Fruit fly (Drosophila melanogaster): ENCODE results near the gene Pgk.

Gene Pgk

dm6 chr2L:2727364-2727763 lies 25.5 kb downstream of the Pgk start:
- peak; percentile 14 for TF ChIP-seq Eip78C (GFP tag)
- TF ChIP-seq vri (GFP tag; optimal IDR thresholded peaks at IDR 0.05), result no peak

DNA sequence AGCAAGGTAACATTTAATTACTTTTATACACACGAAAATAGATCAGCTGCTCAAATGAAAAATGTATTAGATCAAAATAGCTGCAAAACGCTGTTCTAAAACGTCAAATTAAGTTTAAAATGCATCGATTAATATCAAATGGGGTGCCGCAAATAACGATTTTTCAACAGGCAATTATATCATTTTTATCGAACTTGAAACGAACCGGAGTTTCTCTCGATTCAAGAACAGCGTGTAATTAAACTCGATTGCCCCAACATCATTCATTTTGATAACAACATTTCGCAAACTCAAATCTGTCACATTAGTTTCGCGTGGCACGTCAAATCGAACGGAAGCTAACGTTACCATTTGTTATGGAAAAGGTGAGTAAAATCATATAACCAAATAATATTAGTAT lies 27.5 kb downstream of the Pgk start, which contains the start of gene CG31689:
CG31689 (plus strand) TSS at position 301 of the 400 bp plus-strand sequence.
- no peak for TF ChIP-seq CG3032 (tag; optimal IDR thresholded peaks at IDR 0.05)
- TF ChIP-seq pdm3 (GFP tag; optimal IDR thresholded peaks at IDR 0.05), result no peak
- TF ChIP-seq CG31627 (GFP tag; optimal IDR thresholded peaks at IDR 0.05), result no peak
- TF ChIP-seq vri (GFP tag; optimal IDR thresholded peaks at IDR 0.05), result no peak
- no peak for TF ChIP-seq CG8632 (GFP tag; optimal IDR thresholded peaks at IDR 0.05)
- TF ChIP-seq fd59A (GFP tag; optimal IDR thresholded peaks at IDR 0.05), result no peak
- no peak for TF ChIP-seq Met (GFP tag; optimal IDR thresholded peaks at IDR 0.05)

- no peak for TF ChIP-seq Hr39 (GFP tag; optimal IDR thresholded peaks at IDR 0.05)
- peak; percentile 13 for TF ChIP-seq dsx (GFP tag; optimal IDR thresholded peaks at IDR 0.05; ENCODE audit: poor library complexity, severe bottlenecking)
Measured at dm6 chr2L:2724459-2724858, 28.4 kb downstream of the Pgk start.

DNA sequence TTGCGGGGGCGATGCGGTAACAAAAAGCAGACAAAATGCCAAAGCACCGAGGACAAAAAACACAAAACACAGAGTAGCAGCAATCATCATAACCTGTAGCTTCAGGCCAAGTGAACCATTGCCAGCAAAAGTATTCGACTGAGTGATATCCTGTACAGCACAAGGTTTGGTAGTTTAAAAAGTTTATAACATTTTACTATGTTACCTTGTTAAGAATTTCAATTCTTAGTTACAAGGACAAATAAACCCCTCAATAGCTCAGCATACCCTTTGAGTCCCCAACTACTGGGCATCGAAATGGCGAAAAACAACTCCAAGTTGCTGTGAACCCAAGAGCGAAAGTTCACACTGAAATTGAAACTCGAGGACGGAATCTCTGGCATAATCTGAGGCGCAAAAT lies 29.8 kb downstream of the Pgk start:
- TF ChIP-seq svp (GFP tag), result no peak
- no peak for TF ChIP-seq salr (GFP tag; optimal IDR thresholded peaks at IDR 0.05)
- no peak for TF ChIP-seq lz (GFP tag; optimal IDR thresholded peaks at IDR 0.05)
- no peak for TF ChIP-seq Hr39 (GFP tag; optimal IDR thresholded peaks at IDR 0.05)
- TF ChIP-seq CG6163 (GFP tag; IDR thresholded peaks at IDR 0.05), result no peak
- TF ChIP-seq dsx (GFP tag; optimal IDR thresholded peaks at IDR 0.05; ENCODE audit: poor library complexity, severe bottlenecking), result no peak
- TF ChIP-seq CG34406 (GFP tag; optimal IDR thresholded peaks at IDR 0.05), result no peak
- no peak for TF ChIP-seq CG32006 (GFP tag; optimal IDR thresholded peaks at IDR 0.05)
- TF ChIP-seq CG6808 (GFP tag; optimal IDR thresholded peaks at IDR 0.05), result no peak
- TF ChIP-seq CG31627 (GFP tag; optimal IDR thresholded peaks at IDR 0.05), result no peak
- TF ChIP-seq CG6792 (GFP tag; optimal IDR thresholded peaks at IDR 0.05), result no peak
- no peak for TF ChIP-seq esn (GFP tag; optimal IDR thresholded peaks at IDR 0.05)
- TF ChIP-seq CG10631 (GFP tag; optimal IDR thresholded peaks at IDR 0.05), result no peak
- no peak for TF ChIP-seq Ets21C (GFP tag; optimal IDR thresholded peaks at IDR 0.05)
- no peak for TF ChIP-seq fd85E (GFP tag; optimal IDR thresholded peaks at IDR 0.05)
- TF ChIP-seq Blimp-1 (GFP tag; optimal IDR thresholded peaks at IDR 0.05), result no peak
- no peak for TF ChIP-seq CG15336 (GFP tag; IDR thresholded peaks at IDR 0.05)
- TF ChIP-seq fd59A (GFP tag; optimal IDR thresholded peaks at IDR 0.05), result no peak
- TF ChIP-seq Hr4 (GFP tag; optimal IDR thresholded peaks at IDR 0.05), result no peak

DNA sequence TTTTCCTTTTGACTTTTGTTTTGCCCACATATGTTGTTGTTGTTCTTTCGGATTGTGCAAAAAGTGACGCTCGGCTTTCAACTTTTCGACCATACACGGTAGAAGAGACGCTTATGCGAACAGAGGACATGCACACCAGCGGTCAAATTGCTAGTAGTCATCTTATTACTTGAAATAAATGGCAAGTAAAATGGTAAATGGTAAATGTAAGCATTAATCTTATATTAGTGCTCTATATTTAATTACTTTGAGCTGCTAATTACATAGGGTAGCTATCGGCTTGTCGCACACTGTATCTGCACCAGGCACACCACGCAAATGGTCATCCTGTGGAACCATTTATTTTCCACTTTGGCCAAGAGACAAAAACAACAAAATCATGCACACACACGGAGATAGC lies 31.6 kb downstream of the Pgk start:
- TF ChIP-seq fd59A (GFP tag; optimal IDR thresholded peaks at IDR 0.05), result peak; percentile 4
- no peak for TF ChIP-seq Sox102F (GFP tag; optimal IDR thresholded peaks at IDR 0.05)
- no peak for TF ChIP-seq Ets21C (GFP tag; optimal IDR thresholded peaks at IDR 0.05)
- TF ChIP-seq CG3032 (tag; optimal IDR thresholded peaks at IDR 0.05), result no peak
- no peak for TF ChIP-seq CG6792 (GFP tag; optimal IDR thresholded peaks at IDR 0.05)
- TF ChIP-seq fkh (GFP tag; optimal IDR thresholded peaks at IDR 0.05), result no peak
- TF ChIP-seq Met (GFP tag; optimal IDR thresholded peaks at IDR 0.05), result no peak
- TF ChIP-seq Hr4 (GFP tag; optimal IDR thresholded peaks at IDR 0.05), result peak; percentile 3
- no peak for TF ChIP-seq CG10631 (GFP tag; optimal IDR thresholded peaks at IDR 0.05)
- no peak for TF ChIP-seq Ets96B (tag; optimal IDR thresholded peaks at IDR 0.05)
- no peak for TF ChIP-seq CG6808 (GFP tag; optimal IDR thresholded peaks at IDR 0.05)
- TF ChIP-seq svp (GFP tag), result peak; percentile 65
- TF ChIP-seq CG8632 (GFP tag; optimal IDR thresholded peaks at IDR 0.05), result no peak
- 0 out of 3 replicates have a peak, but pooled peaks have one; percentile 21 for TF ChIP-seq eg (GFP tag; IDR thresholded peaks at IDR 0.05)
- no peak for TF ChIP-seq CG34406 (GFP tag; optimal IDR thresholded peaks at IDR 0.05)
- no peak for TF ChIP-seq CG9139 (GFP tag; optimal IDR thresholded peaks at IDR 0.05)
- no peak for TF ChIP-seq net (GFP tag; optimal IDR thresholded peaks at IDR 0.05)
- no peak for TF ChIP-seq Smox (GFP tag; optimal IDR thresholded peaks at IDR 0.05)
- no peak for TF ChIP-seq Eip75B (GFP tag; optimal IDR thresholded peaks at IDR 0.05)
- no peak for TF ChIP-seq vri (GFP tag; optimal IDR thresholded peaks at IDR 0.05)
- 0 out of 3 replicates have a peak, but pooled peaks have one; percentile 22 for TF ChIP-seq CG6163 (GFP tag; IDR thresholded peaks at IDR 0.05)
- TF ChIP-seq achi (GFP tag; optimal IDR thresholded peaks at IDR 0.05), result no peak
- TF ChIP-seq Lpt (GFP tag; optimal IDR thresholded peaks at IDR 0.05), result no peak
- peak; percentile 40 for TF ChIP-seq Eip78C (GFP tag)
- TF ChIP-seq pdm3 (GFP tag; optimal IDR thresholded peaks at IDR 0.05), result no peak
- no peak for TF ChIP-seq Hr39 (GFP tag; optimal IDR thresholded peaks at IDR 0.05)
- no peak for TF ChIP-seq lz (GFP tag; optimal IDR thresholded peaks at IDR 0.05)

Measured in whole organism, prepupa.